Worm (Caenorhabditis elegans): ENCODE data around the gene C49F8.15.

The C49F8.15 gene

ce11 chrX:13350804-13351747 is 11.3 kb downstream of the C49F8.15 start, which contains the start of gene mxl-3 (continued):
- TF ChIP-seq ama-1 (optimal IDR thresholded peaks at IDR 0.05) = peak; percentile 49
- no peak for TF ChIP-seq ama-1 (GFP tag; optimal IDR thresholded peaks at IDR 0.05)
- TF ChIP-seq T26A5.8 (tag; optimal IDR thresholded peaks at IDR 0.05) = no peak
- TF ChIP-seq efl-1 (GFP tag; optimal IDR thresholded peaks at IDR 0.05) = no peak
- TF ChIP-seq egl-18 (GFP tag; IDR thresholded peaks at IDR 0.05) = no peak
- TF ChIP-seq hlh-12 (tag; optimal IDR thresholded peaks at IDR 0.05) = no peak
- TF ChIP-seq repo-1 (tag; optimal IDR thresholded peaks at IDR 0.05) = no peak
- no peak for TF ChIP-seq ceh-58 (GFP tag; IDR thresholded peaks at IDR 0.05)
- TF ChIP-seq rec-8 (tag; optimal IDR thresholded peaks at IDR 0.05) = no peak
- TF ChIP-seq ccch-3 (GFP tag; optimal IDR thresholded peaks at IDR 0.05) = no peak
- no peak for TF ChIP-seq F55B11.4 (tag; optimal IDR thresholded peaks at IDR 0.05; ENCODE audit: borderline replicate concordance, insufficient read depth)
- peak; percentile 22 for TF ChIP-seq K11D2.4 (GFP tag; IDR thresholded peaks at IDR 0.05)
- TF ChIP-seq Y53G8AR.9 (GFP tag; conservative IDR thresholded peaks at IDR 0.05) = 0 out of 2 replicates have a peak, but pooled peaks have one; percentile 29
- no peak for TF ChIP-seq F39B2.1 (GFP tag; IDR thresholded peaks at IDR 0.05)
- no peak for TF ChIP-seq madf-6 (GFP tag; IDR thresholded peaks at IDR 0.05)
- no peak for TF ChIP-seq bed-2 (GFP tag; IDR thresholded peaks at IDR 0.05)
- no peak for TF ChIP-seq Y56A3A.18 (GFP tag; IDR thresholded peaks at IDR 0.05)
- TF ChIP-seq chd-7 (tag; optimal IDR thresholded peaks at IDR 0.05) = peak; percentile 36
- no peak for TF ChIP-seq snpc-4 (GFP tag; optimal IDR thresholded peaks at IDR 0.05)
- peak in 1 of 4 experiments; percentile 26 for TF ChIP-seq snpc-4 (tag; optimal IDR thresholded peaks at IDR 0.05)
- TF ChIP-seq mcd-1 (GFP tag; IDR thresholded peaks at IDR 0.05) = no peak
- no peak for TF ChIP-seq B0261.1 (tag; optimal IDR thresholded peaks at IDR 0.05)
- no peak for TF ChIP-seq ceh-40 (GFP tag; IDR thresholded peaks at IDR 0.05)
- TF ChIP-seq nhr-80 (tag; optimal IDR thresholded peaks at IDR 0.05) = peak; percentile 38
- no peak for TF ChIP-seq lag-1 (GFP tag; IDR thresholded peaks at IDR 0.05)
- TF ChIP-seq ztf-22 (GFP tag; optimal IDR thresholded peaks at IDR 0.05) = no peak
- no peak for TF ChIP-seq C06A6.2 (GFP tag; conservative IDR thresholded peaks at IDR 0.05)
- no peak for TF ChIP-seq nhr-27 (tag; optimal IDR thresholded peaks at IDR 0.05)
- no peak for TF ChIP-seq Y53F4B.3 (GFP tag; IDR thresholded peaks at IDR 0.05)
- TF ChIP-seq hmg-20 (GFP tag; IDR thresholded peaks at IDR 0.05) = no peak
- TF ChIP-seq atf-7 (tag; optimal IDR thresholded peaks at IDR 0.05) = peak; percentile 19
- TF ChIP-seq fkh-3 (tag; optimal IDR thresholded peaks at IDR 0.05) = no peak
- TF ChIP-seq nfyb-1 (GFP tag; IDR thresholded peaks at IDR 0.05) = peak; percentile 53
- 0 out of 2 replicates have a peak, but pooled peaks have one; percentile 11 for TF ChIP-seq cebp-1 (GFP tag; IDR thresholded peaks at IDR 0.05)
- TF ChIP-seq cebp-1 (tag; optimal IDR thresholded peaks at IDR 0.05) = peak; percentile 3
- TF ChIP-seq ztf-26 (tag; optimal IDR thresholded peaks at IDR 0.05) = peak; percentile 40
- TF ChIP-seq nfya-1 (tag; optimal IDR thresholded peaks at IDR 0.05; ENCODE audit: borderline replicate concordance, insufficient read depth) = no peak

DNA sequence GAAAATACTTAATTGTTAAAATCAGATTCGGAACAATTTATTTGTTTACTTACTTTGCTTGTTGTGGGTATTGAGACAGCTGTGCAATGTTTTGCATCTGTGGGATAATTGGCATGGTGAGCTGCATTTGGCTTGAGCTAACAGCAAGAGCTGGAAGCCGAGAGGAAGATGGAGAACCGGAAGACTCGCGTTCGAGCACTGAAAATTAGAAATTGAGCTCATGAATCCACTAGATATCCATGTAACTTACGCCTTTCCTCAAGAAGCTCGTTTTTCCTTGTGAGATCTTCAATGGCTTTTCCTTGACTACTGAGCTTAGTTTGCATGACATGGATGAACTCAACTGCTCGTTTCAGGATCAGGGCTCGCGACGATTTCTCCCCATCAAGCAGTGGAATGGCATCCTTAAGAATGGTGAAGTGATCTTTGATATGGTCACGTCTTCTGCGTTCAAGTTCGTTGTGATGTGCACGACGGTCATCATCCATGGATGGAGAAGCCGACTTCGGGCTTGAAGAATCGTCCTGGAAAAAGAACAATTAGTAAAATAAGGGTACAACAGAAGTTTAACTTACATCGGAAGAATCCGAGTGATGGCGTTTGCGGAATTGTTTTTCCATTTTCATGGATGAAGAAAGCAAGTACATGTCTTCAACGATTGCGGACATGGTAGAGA is 12.1 kb downstream of the C49F8.15 start:
- no peak for TF ChIP-seq B0035.1 (tag; optimal IDR thresholded peaks at IDR 0.05)
- TF ChIP-seq lin-35 (GFP tag; optimal IDR thresholded peaks at IDR 0.05) = peak in 1 of 3 experiments; percentile 57
- no peak for TF ChIP-seq unc-62 (GFP tag; optimal IDR thresholded peaks at IDR 0.05)
- no peak for TF ChIP-seq sea-2 (GFP tag; IDR thresholded peaks at IDR 0.05)
- no peak for TF ChIP-seq him-1 (tag; optimal IDR thresholded peaks at IDR 0.05)
- no peak for TF ChIP-seq F10E7.11 (tag; optimal IDR thresholded peaks at IDR 0.05)
- TF ChIP-seq repo-1 (tag; optimal IDR thresholded peaks at IDR 0.05) = peak; percentile 73
- TF ChIP-seq ama-1 (optimal IDR thresholded peaks at IDR 0.05) = peak; percentile 84
- TF ChIP-seq ama-1 (GFP tag; optimal IDR thresholded peaks at IDR 0.05) = no peak
- no peak for TF ChIP-seq akir-1 (GFP tag; optimal IDR thresholded peaks at IDR 0.05)
- no peak for TF ChIP-seq nhr-120 (GFP tag; IDR thresholded peaks at IDR 0.05)
- no peak for TF ChIP-seq lin-26 (GFP tag; IDR thresholded peaks at IDR 0.05)
- no peak for TF ChIP-seq attf-5 (GFP tag; optimal IDR thresholded peaks at IDR 0.05)
- TF ChIP-seq Y56A3A.18 (GFP tag; IDR thresholded peaks at IDR 0.05) = peak; percentile 71; the same call in 1 of the 2 replicates
- TF ChIP-seq Y67H2A.10 (GFP tag; conservative IDR thresholded peaks at IDR 0.05) = no peak

Data from whole organism, young adult.